Worm (Caenorhabditis elegans) whole organism, young adult: ENCODE measurements around the gene saeg-1.

Source experiments
- B0019.2 ChIP-seq: fragments of 200-800 bp; sonication (Bioruptor generic); conservative IDR thresholded peaks from 2 replicates; pipeline ENCODE4 v1.3.6; 2022; ENCODE audit warnings: missing genetic modification reagents, missing genetic modification characterization, missing compliant biosample characterization
- C06A6.2 ChIP-seq: fragments of 200-800 bp; sonication (Bioruptor generic); conservative IDR thresholded peaks from 2 replicates; pipeline ENCODE4 v1.3.6; 2022; ENCODE audit warnings: missing genetic modification characterization, missing compliant biosample characterization
- F55B11.4 ChIP-seq: sonication (generic microtip); optimal IDR thresholded peaks from 2 replicates; lab custom pipeline; 2016; ENCODE audit warnings: missing compliant biosample characterization, missing genetic modification characterization, borderline replicate concordance; ENCODE audit not compliant: insufficient read depth
- F57A8.1 ChIP-seq: fragments of 200-800 bp; sonication (Bioruptor generic); optimal IDR thresholded peaks from 2 replicates; lab custom pipeline; 2018; ENCODE audit warnings: mild to moderate bottlenecking, missing genetic modification characterization, moderate library complexity, missing compliant biosample characterization
- athp-1 ChIP-seq: sonication (generic microtip); optimal IDR thresholded peaks from 2 replicates; lab custom pipeline; 2017; ENCODE audit warnings: mild to moderate bottlenecking, missing genetic modification characterization, missing compliant biosample characterization
- attf-3 ChIP-seq: fragments of 200-800 bp; sonication (Bioruptor generic); conservative IDR thresholded peaks from 2 replicates; pipeline ENCODE4 v1.3.6; 2022; ENCODE audit warnings: missing genetic modification reagents, missing genetic modification characterization, missing compliant biosample characterization
- bed-1 ChIP-seq: fragments of 200-800 bp; sonication (Bioruptor generic); IDR thresholded peaks from 2 replicates; pipeline ENCODE4 v1.3.6; 2022; ENCODE audit warnings: missing genetic modification reagents, missing genetic modification characterization, missing compliant biosample characterization
- bed-2 ChIP-seq: fragments of 200-800 bp; sonication (Bioruptor generic); IDR thresholded peaks from 2 replicates; pipeline ENCODE4 v1.3.6; 2022; ENCODE audit warnings: missing genetic modification reagents, missing genetic modification characterization, missing compliant biosample characterization
- ccch-3 ChIP-seq: fragments of 200-800 bp; sonication (Bioruptor generic); optimal IDR thresholded peaks from 2 replicates; lab custom pipeline; 2018; ENCODE audit warnings: mild to moderate bottlenecking, missing genetic modification characterization, missing compliant biosample characterization
- cebp-1 ChIP-seq, 2 experiments: fragments of 200-800 bp in 1 of 2; sonication (Bioruptor generic) in 1 of 2; sonication (generic microtip) in 1 of 2; IDR thresholded peaks in 1 of 2; optimal IDR thresholded peaks in 1 of 2; 2 replicates each; pipeline versions ENCODE4 v1.3.6 to Lab custom; 2017 to 2022; ENCODE audit warnings: missing compliant biosample characterization in 2 of 2, missing genetic modification characterization in 2 of 2, mild to moderate bottlenecking in 1 of 2, missing genetic modification reagents in 1 of 2, moderate library complexity in 1 of 2
- ceh-27 ChIP-seq: fragments of 200-800 bp; sonication (Bioruptor generic); optimal IDR thresholded peaks from 2 replicates; lab custom pipeline; 2018; ENCODE audit warnings: mild to moderate bottlenecking, missing genetic modification characterization, moderate library complexity, missing compliant biosample characterization
- ceh-79 ChIP-seq: sonication (generic microtip); optimal IDR thresholded peaks from 2 replicates; lab custom pipeline; 2017; ENCODE audit warnings: mild to moderate bottlenecking, missing genetic modification characterization, missing compliant biosample characterization
- ceh-91 ChIP-seq: fragments of 200-800 bp; sonication (Bioruptor generic); IDR thresholded peaks from 2 replicates; pipeline ENCODE4 v1.3.6; 2022; ENCODE audit warnings: missing genetic modification reagents, missing genetic modification characterization, missing compliant biosample characterization
- chd-7 ChIP-seq: sonication (generic microtip); optimal IDR thresholded peaks from 2 replicates; lab custom pipeline; 2016; ENCODE audit warnings: mild to moderate bottlenecking, missing genetic modification characterization, moderate library complexity, missing compliant biosample characterization
- efl-1 ChIP-seq: fragments of 150-350 bp; optimal IDR thresholded peaks from 2 replicates; lab custom pipeline; 2014; ENCODE audit warnings: missing biosample characterization, missing genetic modification reagents, missing genetic modification characterization
- egrh-3 ChIP-seq: fragments of 200-800 bp; sonication (Bioruptor generic); IDR thresholded peaks from 2 replicates; pipeline ENCODE4 v1.3.6; 2022; ENCODE audit warnings: missing genetic modification reagents, missing genetic modification characterization, missing compliant biosample characterization
- hmg-1.2 ChIP-seq: fragments of 200-800 bp; sonication (Bioruptor generic); IDR thresholded peaks from 2 replicates; pipeline ENCODE4 v1.3.6; 2022; ENCODE audit warnings: missing genetic modification reagents, missing genetic modification characterization, missing compliant biosample characterization
- hmg-20 ChIP-seq: fragments of 200-800 bp; sonication (Bioruptor generic); IDR thresholded peaks from 2 replicates; pipeline ENCODE4 v1.3.6; 2022; ENCODE audit warnings: missing genetic modification reagents, missing genetic modification characterization, missing compliant biosample characterization
- lir-1 ChIP-seq: fragments of 200-800 bp; sonication (Bioruptor generic); conservative IDR thresholded peaks from 2 replicates; pipeline ENCODE4 v1.3.6; 2022; ENCODE audit warnings: missing genetic modification reagents, missing genetic modification characterization, missing compliant biosample characterization
- madf-3 ChIP-seq: fragments of 200-800 bp; sonication (Bioruptor generic); IDR thresholded peaks from 2 replicates; pipeline ENCODE4 v1.3.6; 2022; ENCODE audit warnings: missing genetic modification reagents, missing genetic modification characterization, missing compliant biosample characterization
- mes-4 ChIP-seq: sonication (generic microtip); optimal IDR thresholded peaks from 2 replicates; lab custom pipeline; 2016; ENCODE audit warnings: missing genotype, missing genetic modification characterization, missing compliant biosample characterization
- nhr-179 ChIP-seq: sonication (generic microtip); optimal IDR thresholded peaks from 2 replicates; lab custom pipeline; 2016; ENCODE audit warnings: mild to moderate bottlenecking, missing genetic modification characterization, missing compliant biosample characterization
- nhr-27 ChIP-seq: fragments of 200-800 bp; sonication (Bioruptor generic); optimal IDR thresholded peaks from 2 replicates; lab custom pipeline; 2018; ENCODE audit warnings: mild to moderate bottlenecking, missing genetic modification characterization, moderate library complexity, missing compliant biosample characterization
- nhr-80 ChIP-seq: sonication (generic microtip); optimal IDR thresholded peaks from 2 replicates; lab custom pipeline; 2016; ENCODE audit warnings: missing genetic modification characterization, missing compliant biosample characterization
- rec-8 ChIP-seq, 2 experiments: sonication (generic microtip); optimal IDR thresholded peaks; 2 replicates each; lab custom pipeline; 2016; ENCODE audit warnings: mild to moderate bottlenecking in 2 of 2, missing genetic modification characterization in 2 of 2, missing genetic modification reagents in 2 of 2, missing genotype in 2 of 2, missing biosample characterization in 1 of 2, missing compliant biosample characterization in 1 of 2, moderate library complexity in 1 of 2
- sea-2 ChIP-seq: fragments of 200-800 bp; sonication (Bioruptor generic); IDR thresholded peaks from 2 replicates; pipeline ENCODE4 v1.3.6; 2022; ENCODE audit warnings: missing genetic modification characterization, missing compliant biosample characterization
- snpc-3.4 ChIP-seq: sonication (generic microtip); optimal IDR thresholded peaks from 2 replicates; lab custom pipeline; 2017; ENCODE audit warnings: missing genetic modification characterization, mild to moderate bottlenecking, missing compliant biosample characterization, antibody characterized with exemption, moderate library complexity, missing genotype, missing genetic modification reagents
- somi-1 ChIP-seq: fragments of 200-800 bp; sonication (Bioruptor generic); optimal IDR thresholded peaks from 2 replicates; lab custom pipeline; 2018; ENCODE audit warnings: mild to moderate bottlenecking, missing genetic modification characterization, missing compliant biosample characterization
- sptf-2 ChIP-seq: fragments of 200-800 bp; sonication (Bioruptor generic); optimal IDR thresholded peaks from 2 replicates; lab custom pipeline; 2018; ENCODE audit warnings: mild to moderate bottlenecking, missing genetic modification characterization, missing compliant biosample characterization
- ztf-22 ChIP-seq: fragments of 200-800 bp; sonication (Bioruptor generic); optimal IDR thresholded peaks from 2 replicates; lab custom pipeline; 2018; ENCODE audit warnings: mild to moderate bottlenecking, missing genetic modification characterization, moderate library complexity, missing compliant biosample characterization
- ztf-26 ChIP-seq: sonication (generic microtip); optimal IDR thresholded peaks from 2 replicates; lab custom pipeline; 2017; ENCODE audit warnings: missing genetic modification characterization, missing compliant biosample characterization
- ztf-28 ChIP-seq: fragments of 200-800 bp; sonication (Bioruptor generic); IDR thresholded peaks from 2 replicates; pipeline ENCODE4 v1.3.6; 2022; ENCODE audit warnings: missing genetic modification reagents, missing genetic modification characterization, missing compliant biosample characterization
- ztf-6 ChIP-seq: fragments of 200-800 bp; sonication (Bioruptor generic); IDR thresholded peaks from 2 replicates; pipeline ENCODE4 v1.3.6; 2022; ENCODE audit warnings: missing genetic modification reagents, missing genetic modification characterization, missing compliant biosample characterization

The saeg-1 gene

DNA sequence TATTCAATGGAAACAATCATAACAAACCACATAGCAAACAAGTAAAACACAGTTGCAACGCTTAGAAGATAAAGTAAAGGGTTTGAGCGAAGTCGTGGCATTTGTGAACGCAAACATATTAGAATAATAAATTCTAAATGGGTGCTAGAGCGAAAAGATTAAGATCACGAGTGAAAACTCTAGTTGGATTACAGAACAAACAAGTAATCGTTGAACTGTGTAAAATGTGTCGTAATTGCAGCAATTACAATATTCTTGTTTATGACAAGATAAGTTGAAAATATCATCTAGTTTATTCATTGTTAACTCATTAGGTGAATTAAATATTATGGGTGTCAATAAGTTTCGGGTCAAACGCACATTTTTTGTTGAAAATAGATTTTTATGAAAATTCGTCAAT lies 37.2 kb upstream of the saeg-1 start, which contains the start of gene F32D8.8:
TSS of gene F32D8.8 (minus strand) at position 101 of the 400 bp plus-strand sequence.
- no peak for TF ChIP-seq nhr-80 (tag; lab: Kevin White, UChicago)
- TF ChIP-seq efl-1 = no peak
- TF ChIP-seq ztf-6 (GFP tag; lab: Robert Waterston, UW) = no peak
- TF ChIP-seq hmg-1.2 = no peak
- no peak for TF ChIP-seq egrh-3 (GFP tag; lab: Robert Waterston, UW)
- no peak for TF ChIP-seq chd-7
- no peak for TF ChIP-seq snpc-3.4
- TF ChIP-seq ceh-27 (GFP tag; lab: Kevin White, UChicago) = no peak
- no peak for TF ChIP-seq hmg-20 (GFP tag; lab: Robert Waterston, UW)
- TF ChIP-seq ztf-28 = no peak
- TF ChIP-seq C06A6.2 (GFP tag; lab: Robert Waterston, UW) = no peak
- no peak for TF ChIP-seq ccch-3

DNA sequence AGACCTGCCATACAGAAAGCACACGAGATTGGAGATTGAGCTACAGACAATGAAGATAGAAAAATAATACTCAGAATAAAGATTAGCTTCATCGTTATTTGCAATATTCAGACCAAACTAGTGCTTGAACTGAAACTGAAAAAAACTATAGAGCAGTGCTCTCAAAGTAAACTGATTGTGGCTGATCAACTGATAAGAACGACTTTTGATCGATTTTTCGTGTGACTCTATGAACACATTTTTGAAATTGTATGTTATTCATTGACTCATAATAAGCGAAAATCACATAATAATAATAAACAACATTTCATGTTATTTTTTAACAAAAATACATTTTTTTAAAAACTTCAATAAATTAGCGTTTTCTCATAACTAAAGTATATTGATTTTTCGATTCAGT lies 35.6 kb upstream of the saeg-1 start, which contains the start of gene spp-16:
TSS of gene spp-16 (minus strand) at position 179 of the 400 bp plus-strand sequence.
- TF ChIP-seq nhr-80 (tag; lab: Kevin White, UChicago) (peak; percentile 50), ceh-79 (tag; lab: Kevin White, UChicago) (no peak)

DNA sequence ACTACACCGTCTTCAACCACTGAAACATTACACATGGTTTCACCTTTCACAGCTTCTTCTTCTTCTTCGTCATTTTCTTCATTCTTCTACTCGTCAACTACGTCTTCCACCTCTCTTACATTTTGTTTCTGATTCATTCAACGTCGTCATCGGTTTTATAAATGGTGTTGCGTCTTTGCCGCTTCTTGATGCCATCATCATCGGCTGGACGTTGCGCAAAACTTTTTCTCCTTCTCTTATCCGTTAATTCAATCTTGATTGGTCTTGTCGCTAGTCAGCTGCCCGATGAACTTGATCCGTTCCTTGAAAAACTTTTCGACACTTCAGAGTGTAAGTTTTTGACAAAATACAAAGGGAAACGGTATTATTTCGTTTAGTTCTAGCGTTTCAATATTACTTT lies 33.1 kb upstream of the saeg-1 start:
- no peak for TF ChIP-seq bed-1 (GFP tag; lab: Robert Waterston, UW)
- no peak for TF ChIP-seq ceh-91 (GFP tag; lab: Robert Waterston, UW)
- no peak for TF ChIP-seq sptf-2
- no peak for TF ChIP-seq ztf-26 (tag; lab: Kevin White, UChicago)
- TF ChIP-seq madf-3 (GFP tag; lab: Robert Waterston, UW) = no peak
- no peak for TF ChIP-seq ztf-22 (GFP tag; lab: Kevin White, UChicago)
- no peak for TF ChIP-seq nhr-27 (tag; lab: Kevin White, UChicago)
- TF ChIP-seq somi-1 (GFP tag; lab: Kevin White, UChicago) = no peak
- TF ChIP-seq attf-3 (GFP tag; lab: Robert Waterston, UW) = no peak
- TF ChIP-seq nhr-179 (tag; lab: Kevin White, UChicago) = no peak
- TF ChIP-seq F55B11.4 (tag; lab: Kevin White, UChicago) = no peak
- TF ChIP-seq F57A8.1 (GFP tag; lab: Kevin White, UChicago) = no peak
- no peak for TF ChIP-seq sea-2 (GFP tag; lab: Robert Waterston, UW)
- TF ChIP-seq athp-1 (tag; lab: Kevin White, UChicago) = no peak
- no peak for TF ChIP-seq rec-8 (tag; optimal IDR thresholded peaks at IDR 0.05; lab: Kevin White, UChicago)

DNA sequence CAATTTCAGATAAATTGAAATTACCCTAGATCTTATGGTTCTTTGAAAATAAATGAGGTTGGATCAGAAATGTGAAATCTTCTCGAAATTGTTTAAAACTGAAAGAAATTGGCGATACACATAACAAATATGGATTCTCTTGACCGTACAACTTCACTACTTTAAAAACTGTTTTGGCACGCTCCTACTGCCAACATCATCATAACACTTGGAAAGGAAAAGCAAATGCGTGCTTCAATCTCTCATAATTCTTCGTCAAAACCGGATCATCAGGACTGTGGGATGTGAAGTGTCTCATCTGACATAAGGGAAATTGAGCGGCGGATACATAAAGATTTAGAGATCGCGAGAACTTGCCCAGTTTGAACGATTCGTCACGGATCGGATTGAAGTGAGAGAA lies 32.6 kb upstream of the saeg-1 start, which contains the start of gene F32D8.7:
TSS of gene F32D8.7 (plus strand) at position 329 of the 400 bp plus-strand sequence.
- TF ChIP-seq lir-1 (GFP tag; lab: Robert Waterston, UW) = no peak
- TF ChIP-seq mes-4 (tag; lab: Kevin White, UChicago) = no peak
- no peak for TF ChIP-seq cebp-1 (GFP tag; IDR thresholded peaks at IDR 0.05; lab: Robert Waterston, UW)
- no peak for TF ChIP-seq cebp-1 (tag; optimal IDR thresholded peaks at IDR 0.05; lab: Kevin White, UChicago)
- TF ChIP-seq B0019.2 (GFP tag; lab: Robert Waterston, UW) = no peak
- TF ChIP-seq bed-2 (GFP tag; lab: Robert Waterston, UW) = no peak
